Fruit fly (Drosophila melanogaster) whole organism: ENCODE results near the gene CG43074.

Source experiments
- CG8478 ChIP-seq: fragments of >200 bp; optimal IDR thresholded peaks from 2 replicates; lab custom pipeline; 2018; ENCODE audit warnings: inconsistent platforms
- EcR ChIP-seq, 2 experiments: fragments of >200 bp; optimal IDR thresholded peaks; 2 replicates each; lab custom pipeline; 2017; ENCODE audit warnings: missing biosample characterization in 2 of 2, missing genetic modification characterization in 2 of 2, missing genetic modification reagents in 2 of 2
- pan ChIP-seq: fragments of >200 bp; optimal IDR thresholded peaks from 2 replicates; lab custom pipeline; 2017
- psq ChIP-seq: fragments of >200 bp; optimal IDR thresholded peaks from 2 replicates; lab custom pipeline; 2017

- no peak for TF ChIP-seq psq (lab: Kevin White, UChicago)
- TF ChIP-seq CG8478 (lab: Kevin White, UChicago), result no peak
- TF ChIP-seq pan (lab: Kevin White, UChicago), result no peak
- no peak for TF ChIP-seq EcR (GFP tag; optimal IDR thresholded peaks at IDR 0.05; lab: Kevin White, UChicago)
Observed at dm6 chr3L:3436838-3437663, 47.4 kb downstream of the CG43074 start.
